Fruit fly (Drosophila melanogaster): ENCODE results near the gene CG11586.

The CG11586 gene

DNA sequence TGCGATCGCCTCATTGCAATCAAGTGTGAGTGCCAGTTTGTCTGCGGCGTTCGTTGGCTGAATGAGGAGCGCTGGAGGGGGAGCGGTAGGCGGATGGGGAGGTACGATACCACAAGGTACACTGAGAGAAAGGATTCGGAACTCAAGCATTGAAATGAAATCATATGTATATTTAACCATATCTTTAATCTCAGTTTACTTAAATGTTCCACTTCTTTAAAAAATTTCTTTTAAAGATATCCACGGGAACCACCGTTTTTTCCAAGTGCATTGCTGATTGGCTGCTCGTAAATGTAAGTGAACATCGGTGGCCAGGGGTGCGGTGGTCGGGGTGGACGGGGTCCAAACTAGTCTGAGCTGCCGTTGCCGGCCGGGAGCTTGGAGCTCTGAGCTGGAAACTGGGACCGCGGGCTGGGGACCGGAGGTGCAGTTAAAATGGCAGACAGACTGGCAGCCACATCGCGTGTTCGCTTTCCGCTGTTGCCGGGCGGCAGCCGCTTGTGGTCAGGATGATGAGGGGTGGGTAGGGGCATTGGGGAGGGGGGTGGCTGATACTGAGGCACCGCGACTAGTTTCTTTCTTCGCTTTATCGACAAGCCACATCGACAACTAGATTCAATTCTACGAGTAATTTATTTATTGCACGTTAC, 34.0 kb downstream of the CG11586 start (continued):
- TF ChIP-seq Hsf (GFP tag; optimal IDR thresholded peaks at IDR 0.05) (peak; percentile 96), zfh2 (GFP tag; optimal IDR thresholded peaks at IDR 0.05) (peak; percentile 20), dmrt99B (tag; optimal IDR thresholded peaks at IDR 0.05) (peak; percentile 98), CG13287 (GFP tag; IDR thresholded peaks at IDR 0.05; ENCODE audit: partially characterized antibody) (no peak), NfI (GFP tag; optimal IDR thresholded peaks at IDR 0.05) (peak; percentile 96), gce (GFP tag; IDR thresholded peaks at IDR 0.05) (peak; percentile 98), Tbp (GFP tag; optimal IDR thresholded peaks at IDR 0.05) (no peak), dati (GFP tag; IDR thresholded peaks at IDR 0.05) (peak; percentile 92), Trl (optimal IDR thresholded peaks at IDR 0.05) (no peak), Trl (GFP tag; optimal IDR thresholded peaks at IDR 0.05) (peak; percentile 94), CTCF (GFP tag; optimal IDR thresholded peaks at IDR 0.05) (peak; percentile 65), luna (GFP tag; optimal IDR thresholded peaks at IDR 0.05) (no peak), B-H1 (GFP tag; IDR thresholded peaks at IDR 0.05) (peak; percentile 94), CG34422 (GFP tag; IDR thresholded peaks at IDR 0.05) (peak; percentile 97), zfh1 (GFP tag; IDR thresholded peaks at IDR 0.05) (peak; percentile 98), crp (GFP tag; optimal IDR thresholded peaks at IDR 0.05) (peak in 1 of 2 experiments; percentile 68), gt (GFP tag; IDR thresholded peaks at IDR 0.05) (peak; percentile 94), ro (GFP tag; IDR thresholded peaks at IDR 0.05) (peak; percentile 88), mam (GFP tag; optimal IDR thresholded peaks at IDR 0.05) (peak; percentile 89), nom (GFP tag; optimal IDR thresholded peaks at IDR 0.05) (peak; percentile 98), exex (tag; optimal IDR thresholded peaks at IDR 0.05) (peak; percentile 51), CG12942 (GFP tag; optimal IDR thresholded peaks at IDR 0.05) (peak; percentile 93), Doc3 (GFP tag; IDR thresholded peaks at IDR 0.05; ENCODE audit: partially characterized antibody) (no peak), Dip3 (GFP tag; optimal IDR thresholded peaks at IDR 0.05) (peak; percentile 70), Optix (GFP tag; IDR thresholded peaks at IDR 0.05) (peak; percentile 98), CG1832 (GFP tag; optimal IDR thresholded peaks at IDR 0.05) (no peak), Ets65A (GFP tag) (peak; percentile 99), PHDP (tag; optimal IDR thresholded peaks at IDR 0.05) (peak; percentile 95), CG2129 (GFP tag; IDR thresholded peaks at IDR 0.05; ENCODE audit: partially characterized antibody) (no peak), Lhr (GFP tag; optimal IDR thresholded peaks at IDR 0.05) (peak; percentile 96), wek (GFP tag; optimal IDR thresholded peaks at IDR 0.05) (peak; percentile 88), insv (GFP tag; optimal IDR thresholded peaks at IDR 0.05) (peak; percentile 32 to 62), Mes4 (GFP tag; optimal IDR thresholded peaks at IDR 0.05) (peak; percentile 97), CG7556 (GFP tag; optimal IDR thresholded peaks at IDR 0.05) (peak; percentile 96), ttk (GFP tag; IDR thresholded peaks at IDR 0.05) (peak; percentile 98), CG17385 (GFP tag; optimal IDR thresholded peaks at IDR 0.05) (peak; percentile 95), otp (GFP tag; IDR thresholded peaks at IDR 0.05) (peak; percentile 99), CG15514 (GFP tag; optimal IDR thresholded peaks at IDR 0.05) (peak; percentile 77), ind (GFP tag; optimal IDR thresholded peaks at IDR 0.05) (peak; percentile 93), dm (GFP tag; optimal IDR thresholded peaks at IDR 0.05) (peak; percentile 90), NK7.1 (GFP tag; optimal IDR thresholded peaks at IDR 0.05) (peak; percentile 94), lmd (GFP tag; IDR thresholded peaks at IDR 0.05) (peak; percentile 97), CG10366 (GFP tag; IDR thresholded peaks at IDR 0.05) (peak; percentile 98), emc (GFP tag; optimal IDR thresholded peaks at IDR 0.05) (peak; percentile 67), ap (GFP tag; IDR thresholded peaks at IDR 0.05) (peak; percentile 97), Myb (GFP tag; optimal IDR thresholded peaks at IDR 0.05) (peak; percentile 80), Drgx (GFP tag; IDR thresholded peaks at IDR 0.05) (peak; percentile 99), CG14050 (GFP tag; IDR thresholded peaks at IDR 0.05) (peak; percentile 97), CG11504 (tag; optimal IDR thresholded peaks at IDR 0.05) (peak; percentile 97), CG31441 (GFP tag; IDR thresholded peaks at IDR 0.05) (peak; percentile 98), sd (tag; optimal IDR thresholded peaks at IDR 0.05) (peak; percentile 78)

Data from whole organism, embryonic.